Fruit fly (Drosophila melanogaster) whole organism, embryonic: ENCODE data around the gene CG14535.
A peak's percentile ranks its signal among the peaks of the same experiment; 100 is the strongest.

ENCODE experiments used
- Aef1 ChIP-seq: fragments of 200-800 bp; sonication (Bioruptor generic); IDR thresholded peaks from 3 replicates; pipeline ENCODE4 v1.3.6; 2022; ENCODE audit warnings: missing biosample characterization, missing genetic modification characterization
- Blimp-1 ChIP-seq: fragments of 200-800 bp; sonication (Bioruptor generic); optimal IDR thresholded peaks from 3 replicates; lab custom pipeline; 2018; ENCODE audit warnings: missing biosample characterization, missing genetic modification characterization, mild to moderate bottlenecking, moderate library complexity, missing genetic modification reagents
- C15 ChIP-seq: fragments of 200-800 bp; sonication (Bioruptor generic); IDR thresholded peaks from 3 replicates; pipeline ENCODE4 v1.3.6; 2022; ENCODE audit warnings: missing biosample characterization, missing genetic modification characterization
- CG10267 ChIP-seq: fragments of 200-800 bp; sonication (Bioruptor generic); optimal IDR thresholded peaks from 2 replicates; lab custom pipeline; 2018; ENCODE audit warnings: missing biosample characterization, mild to moderate bottlenecking, missing genetic modification characterization, moderate library complexity
- CG11456 ChIP-seq: fragments of 200-800 bp; sonication (Bioruptor generic); IDR thresholded peaks from 3 replicates; pipeline ENCODE4 v1.3.6; 2022; ENCODE audit warnings: missing biosample characterization, missing genetic modification characterization
- CG11695 ChIP-seq: fragments of 200-800 bp; sonication (Bioruptor generic); IDR thresholded peaks from 3 replicates; pipeline ENCODE4 v1.3.6; 2022; ENCODE audit warnings: missing biosample characterization, missing genetic modification characterization
- CG11696 ChIP-seq: fragments of 200-800 bp; sonication (Bioruptor generic); IDR thresholded peaks from 2 replicates; pipeline ENCODE4 v1.3.6; 2022; ENCODE audit warnings: missing biosample characterization, missing genetic modification characterization
- CG12104 ChIP-seq: fragments of 200-800 bp; sonication (Bioruptor generic); optimal IDR thresholded peaks from 3 replicates; lab custom pipeline; 2016; ENCODE audit warnings: missing biosample characterization, missing genetic modification characterization
- CG12236 ChIP-seq: fragments of 200-800 bp; sonication (Bioruptor generic); optimal IDR thresholded peaks from 2 replicates; lab custom pipeline; 2016; ENCODE audit warnings: missing biosample characterization, missing genetic modification characterization
- CG12391 ChIP-seq: fragments of 200-800 bp; sonication (Bioruptor generic); optimal IDR thresholded peaks from 3 replicates; lab custom pipeline; 2018; ENCODE audit warnings: missing biosample characterization, mild to moderate bottlenecking, missing genetic modification characterization, moderate library complexity
- CG15269 ChIP-seq: fragments of 200-800 bp; sonication (Bioruptor generic); optimal IDR thresholded peaks from 2 replicates; lab custom pipeline; 2018; ENCODE audit warnings: missing biosample characterization, mild to moderate bottlenecking, missing genetic modification characterization, moderate library complexity
- CG16813 ChIP-seq: fragments of 200-800 bp; sonication (Bioruptor generic); IDR thresholded peaks from 3 replicates; pipeline ENCODE4 v1.3.6; 2022; ENCODE audit warnings: missing biosample characterization, missing genetic modification characterization; ENCODE audit not compliant: partially characterized antibody
- CG17568 ChIP-seq: fragments of 200-800 bp; sonication (Bioruptor generic); optimal IDR thresholded peaks from 2 replicates; lab custom pipeline; 2018; ENCODE audit warnings: missing biosample characterization, mild to moderate bottlenecking, missing genetic modification characterization, moderate library complexity
- CG1792 ChIP-seq: fragments of 200-800 bp; sonication (Bioruptor generic); optimal IDR thresholded peaks from 2 replicates; lab custom pipeline; 2016; ENCODE audit warnings: missing biosample characterization, missing genetic modification characterization
- CG18599 ChIP-seq: fragments of 200-800 bp; sonication (Bioruptor generic); optimal IDR thresholded peaks from 3 replicates; lab custom pipeline; 2017; ENCODE audit warnings: missing biosample characterization, missing genetic modification characterization, mild to moderate bottlenecking, moderate library complexity, missing genetic modification reagents
- CG2120 ChIP-seq: fragments of 200-800 bp; sonication (Bioruptor generic); optimal IDR thresholded peaks from 3 replicates; lab custom pipeline; 2016; ENCODE audit warnings: missing biosample characterization, missing genetic modification characterization
- CG2129 ChIP-seq: fragments of 200-800 bp; sonication (Bioruptor generic); IDR thresholded peaks from 2 replicates; pipeline ENCODE4 v1.3.6; 2022; ENCODE audit warnings: missing biosample characterization, missing genetic modification characterization; ENCODE audit not compliant: partially characterized antibody
- CG42726 ChIP-seq: fragments of 200-800 bp; sonication (Bioruptor generic); IDR thresholded peaks from 2 replicates; pipeline ENCODE4 v1.3.6; 2022; ENCODE audit warnings: missing biosample characterization, missing genetic modification characterization; ENCODE audit not compliant: partially characterized antibody
- CG6689 ChIP-seq: fragments of 200-800 bp; sonication (Bioruptor generic); IDR thresholded peaks from 2 replicates; pipeline ENCODE4 v1.3.6; 2022; ENCODE audit warnings: missing biosample characterization, missing genetic modification characterization
- CG7839 ChIP-seq: fragments of 200-800 bp; sonication (Bioruptor generic); optimal IDR thresholded peaks from 3 replicates; lab custom pipeline; 2018; ENCODE audit warnings: missing biosample characterization, mild to moderate bottlenecking, missing genetic modification characterization, moderate library complexity
- CG8290 ChIP-seq, 3 experiments: fragments of 200-800 bp; sonication (Bioruptor generic); optimal IDR thresholded peaks; 2 replicates each; lab custom pipeline; 2016 to 2019; ENCODE audit warnings: missing biosample characterization in 3 of 3, missing genetic modification characterization in 3 of 3, mild to moderate bottlenecking in 2 of 3, moderate library complexity in 1 of 3
- CG9817 ChIP-seq: fragments of 200-800 bp; sonication (Bioruptor generic); optimal IDR thresholded peaks from 2 replicates; lab custom pipeline; 2018; ENCODE audit warnings: missing biosample characterization, mild to moderate bottlenecking, missing genetic modification characterization, moderate library complexity
- D ChIP-seq, 2 experiments: fragments of 200-800 bp in 1 of 2; fragments of >200 bp in 1 of 2; sonication (Bioruptor generic) in 1 of 2; optimal IDR thresholded peaks; 2 replicates in 1 of 2; 3 replicates in 1 of 2; lab custom pipeline; 2017; ENCODE audit warnings: mild to moderate bottlenecking in 1 of 2, missing biosample characterization in 1 of 2, missing genetic modification characterization in 1 of 2, missing genetic modification reagents in 1 of 2
- Dfd ChIP-seq, 2 experiments: fragments of >200 bp; optimal IDR thresholded peaks; 2 replicates each; lab custom pipeline; 2017; ENCODE audit warnings: missing biosample characterization in 2 of 2, missing genetic modification characterization in 2 of 2
- Dll ChIP-seq: fragments of 200-800 bp; sonication (Bioruptor generic); IDR thresholded peaks from 4 replicates; pipeline ENCODE4 v1.3.6; 2022; ENCODE audit warnings: missing biosample characterization, missing genetic modification characterization; ENCODE audit not compliant: partially characterized antibody
- Drgx ChIP-seq: fragments of 200-800 bp; sonication (Bioruptor generic); IDR thresholded peaks from 2 replicates; pipeline ENCODE4 v1.3.6; 2022; ENCODE audit warnings: missing biosample characterization, missing genetic modification characterization
- H15 ChIP-seq: fragments of 200-800 bp; sonication (Bioruptor generic); IDR thresholded peaks from 3 replicates; pipeline ENCODE4 v1.3.6; 2022; ENCODE audit warnings: missing biosample characterization, missing genetic modification characterization
- Lpt ChIP-seq: fragments of >200 bp; optimal IDR thresholded peaks from 2 replicates; lab custom pipeline; 2018; ENCODE audit warnings: missing biosample characterization, missing genetic modification characterization
- Med ChIP-seq: fragments of 200-800 bp; sonication (Bioruptor generic); peaks from one replicate; lab custom pipeline; 2016; ENCODE audit warnings: missing biosample characterization, missing genetic modification characterization, mild to moderate bottlenecking, inconsistent platforms, moderate library complexity
- Myb ChIP-seq: fragments of 200-800 bp; sonication (Bioruptor generic); optimal IDR thresholded peaks from 2 replicates; lab custom pipeline; 2016; ENCODE audit warnings: missing biosample characterization, missing genetic modification characterization
- Pdp1 ChIP-seq, 2 experiments: fragments of 200-800 bp; sonication (Bioruptor generic); optimal IDR thresholded peaks; 3 replicates each; lab custom pipeline; 2016; ENCODE audit warnings: missing biosample characterization in 2 of 2, missing genetic modification characterization in 2 of 2, mild to moderate bottlenecking in 1 of 2, moderate library complexity in 1 of 2
- Rfx ChIP-seq: fragments of 200-800 bp; sonication (Bioruptor generic); IDR thresholded peaks from 2 replicates; pipeline ENCODE4 v1.3.6; 2022; ENCODE audit warnings: missing biosample characterization, missing genetic modification characterization
- Ssrp ChIP-seq: fragments of 200-800 bp; sonication (Bioruptor generic); optimal IDR thresholded peaks from 2 replicates; lab custom pipeline; 2018; ENCODE audit warnings: missing biosample characterization, mild to moderate bottlenecking, missing genetic modification characterization, moderate library complexity
- ato ChIP-seq: fragments of 200-800 bp; sonication (Bioruptor generic); IDR thresholded peaks from 2 replicates; pipeline ENCODE4 v1.3.6; 2022; ENCODE audit warnings: missing biosample characterization, missing genetic modification characterization; ENCODE audit not compliant: partially characterized antibody
- bbx ChIP-seq: fragments of 200-800 bp; sonication (Bioruptor generic); IDR thresholded peaks from 2 replicates; pipeline ENCODE4 v1.3.6; 2022; ENCODE audit warnings: missing biosample characterization, missing genetic modification characterization; ENCODE audit not compliant: partially characterized antibody
- cas ChIP-seq: fragments of 200-800 bp; sonication (Bioruptor generic); IDR thresholded peaks from 2 replicates; pipeline ENCODE4 v1.3.6; 2022; ENCODE audit warnings: missing biosample characterization, missing genetic modification characterization
- chinmo ChIP-seq: fragments of 200-800 bp; sonication (Bioruptor generic); IDR thresholded peaks from 4 replicates; pipeline ENCODE4 v1.3.6; 2022; ENCODE audit warnings: missing biosample characterization, missing genetic modification characterization; ENCODE audit not compliant: partially characterized antibody
- dati ChIP-seq: fragments of 200-800 bp; sonication (Bioruptor generic); IDR thresholded peaks from 2 replicates; pipeline ENCODE4 v1.3.6; 2022; ENCODE audit warnings: missing biosample characterization, missing genetic modification characterization
- grau ChIP-seq: fragments of 200-800 bp; optimal IDR thresholded peaks from 3 replicates; lab custom pipeline; 2019; ENCODE audit warnings: missing biosample characterization, mild to moderate bottlenecking, missing genetic modification characterization, moderate library complexity
- hbn ChIP-seq: fragments of 200-800 bp; sonication (Bioruptor generic); IDR thresholded peaks from 2 replicates; pipeline ENCODE4 v1.3.6; 2022; ENCODE audit warnings: missing biosample characterization, missing genetic modification characterization; ENCODE audit not compliant: partially characterized antibody
- lola ChIP-seq, 3 experiments: fragments of >200 bp in 2 of 3; fragments of 200-800 bp in 1 of 3; sonication (Bioruptor generic) in 1 of 3; optimal IDR thresholded peaks; 2 replicates each; lab custom pipeline; 2017 to 2019; ENCODE audit warnings: missing biosample characterization in 3 of 3, missing genetic modification characterization in 3 of 3, mild to moderate bottlenecking in 1 of 3, moderate library complexity in 1 of 3
- odd ChIP-seq: fragments of 200-800 bp; sonication (Bioruptor generic); optimal IDR thresholded peaks from 2 replicates; lab custom pipeline; 2017; ENCODE audit warnings: missing biosample characterization, mild to moderate bottlenecking, missing genetic modification characterization
- row ChIP-seq: fragments of 200-800 bp; sonication (Bioruptor generic); IDR thresholded peaks from 3 replicates; pipeline ENCODE4 v1.3.6; 2022; ENCODE audit warnings: missing biosample characterization, missing genetic modification characterization
- sens ChIP-seq: fragments of 200-800 bp; sonication (Bioruptor generic); peaks from one replicate; lab custom pipeline; 2016; ENCODE audit warnings: missing biosample characterization, missing genetic modification characterization
- unc-4 ChIP-seq: fragments of 200-800 bp; sonication (Bioruptor generic); IDR thresholded peaks from 2 replicates; pipeline ENCODE4 v1.3.6; 2022; ENCODE audit warnings: missing biosample characterization, missing genetic modification characterization; ENCODE audit not compliant: partially characterized antibody

Gene CG14535

dm6 chr2L:7878372-7878771 is 23.1 kb upstream of the CG14535 start:
- TF ChIP-seq hbn (GFP tag; lab: Robert Waterston, UW) (no peak), cas (GFP tag; lab: Robert Waterston, UW) (no peak), Blimp-1 (GFP tag; lab: Kevin White, UChicago) (no peak), chinmo (GFP tag; lab: Robert Waterston, UW) (no peak)

- TF ChIP-seq Pdp1 (GFP tag; optimal IDR thresholded peaks at IDR 0.05; lab: Kevin White, UChicago): peak in 1 of 2 experiments; percentile 77
- TF ChIP-seq CG16813 (GFP tag; lab: Robert Waterston, UW): no peak
- TF ChIP-seq CG42726 (GFP tag; lab: Robert Waterston, UW): no peak
- no peak for TF ChIP-seq H15 (GFP tag; lab: Robert Waterston, UW)
- TF ChIP-seq Rfx (GFP tag; lab: Robert Waterston, UW): 0 out of 2 replicates have a peak, but pooled peaks have one; percentile 8
- TF ChIP-seq CG2129 (GFP tag; lab: Robert Waterston, UW): no peak
- no peak for TF ChIP-seq CG12236
- no peak for TF ChIP-seq CG11456 (GFP tag; lab: Robert Waterston, UW)
- TF ChIP-seq CG12104: no peak
- no peak for TF ChIP-seq D (optimal IDR thresholded peaks at IDR 0.05; lab: Kevin White, UChicago)
- no peak for TF ChIP-seq D (GFP tag; optimal IDR thresholded peaks at IDR 0.05; lab: Kevin White, UChicago)
- no peak for TF ChIP-seq CG1792
- TF ChIP-seq unc-4 (GFP tag; lab: Robert Waterston, UW): no peak
- TF ChIP-seq sens: peak; percentile 54
- TF ChIP-seq CG8290 (GFP tag; optimal IDR thresholded peaks at IDR 0.05; lab: Kevin White, UChicago): no peak
- no peak for TF ChIP-seq CG8290 (tag; optimal IDR thresholded peaks at IDR 0.05; lab: Kevin White, UChicago)
- TF ChIP-seq C15 (GFP tag; lab: Robert Waterston, UW): no peak
Measured at dm6 chr2L:7876520-7877232, 21.4 kb upstream of the CG14535 start.

DNA sequence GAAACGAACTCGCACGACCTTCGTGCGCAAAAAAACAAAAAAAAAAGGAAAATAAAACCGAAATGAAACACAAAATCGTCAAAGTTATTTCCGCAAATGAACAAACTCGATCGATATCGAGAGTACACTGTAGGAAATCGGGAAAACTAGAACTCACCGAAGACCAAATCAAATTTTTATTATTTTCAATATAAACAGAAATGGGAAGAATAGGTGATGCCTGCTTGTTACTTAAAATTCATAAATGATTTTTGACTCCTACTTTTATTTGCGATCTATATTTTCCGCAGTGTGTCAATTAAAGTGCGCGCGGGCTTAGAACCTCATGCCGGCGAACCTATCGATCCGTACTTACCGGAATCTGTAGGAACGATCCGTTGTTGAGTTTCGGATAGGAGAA is 20.4 kb upstream of the CG14535 start:
- TF ChIP-seq CG6689 (GFP tag; lab: Robert Waterston, UW) (peak; percentile 32; the same call in 1 of the 2 replicates), Aef1 (GFP tag; lab: Robert Waterston, UW) (no peak), dati (GFP tag; lab: Robert Waterston, UW) (no peak), Med (GFP tag; lab: Kevin White, UChicago) (peak; percentile 52), CG11696 (0 out of 2 replicates have a peak, but pooled peaks have one; percentile 22), CG7839 (peak; percentile 30), CG11695 (peak; percentile 62; the same call in 2 of the 3 replicates), row (GFP tag; lab: Robert Waterston, UW) (peak; percentile 54), Dfd (GFP tag; optimal IDR thresholded peaks at IDR 0.05; lab: Kevin White, UChicago) (no peak), CG17568 (GFP tag; lab: Kevin White, UChicago) (no peak), Ssrp (tag; lab: Kevin White, UChicago) (no peak), CG15269 (peak; percentile 15), CG18599 (GFP tag; lab: Kevin White, UChicago) (peak; percentile 5), bbx (no peak), CG12391 (tag; lab: Kevin White, UChicago) (no peak), lola (GFP tag; optimal IDR thresholded peaks at IDR 0.05; lab: Kevin White, UChicago) (no peak), CG2120 (GFP tag; lab: Kevin White, UChicago) (peak; percentile 29), CG9817 (peak; percentile 1), Lpt (GFP tag; lab: Kevin White, UChicago) (no peak), Myb (GFP tag; lab: Kevin White, UChicago) (no peak), ato (GFP tag; lab: Robert Waterston, UW) (no peak), Dll (no peak), CG10267 (tag; lab: Kevin White, UChicago) (peak; percentile 3), grau (peak; percentile 34), odd (GFP tag; lab: Kevin White, UChicago) (no peak), Drgx (no peak)
